Fruit fly (Drosophila melanogaster) whole organism: Measurements from ENCODE around the gene p-cup.

Source experiments
- Dll ChIP-seq: fragments of >200 bp; optimal IDR thresholded peaks from 2 replicates; lab custom pipeline; 2017
- psq ChIP-seq: fragments of >200 bp; optimal IDR thresholded peaks from 2 replicates; lab custom pipeline; 2017
- usp ChIP-seq: fragments of >200 bp; optimal IDR thresholded peaks from 2 replicates; lab custom pipeline; 2017; ENCODE audit warnings: missing biosample characterization, missing genetic modification characterization, mixed read lengths

dm6 chrX:17484152-17484807 lies 35.7 kb upstream of the p-cup start:
- TF ChIP-seq usp (GFP tag; lab: Kevin White, UChicago): no peak
- no peak for TF ChIP-seq psq (lab: Kevin White, UChicago)
- TF ChIP-seq Dll (lab: Kevin White, UChicago): no peak
